Fruit fly (Drosophila melanogaster) whole organism, pupa: ENCODE results near the gene eIF3l.

Experiments used
- CG12605 ChIP-seq: fragments of 200-800 bp; sonication (Bioruptor generic); IDR thresholded peaks from 2 replicates; pipeline ENCODE4 v1.3.6; 2022; ENCODE audit warnings: missing biosample characterization, missing genetic modification characterization
- CG13204 ChIP-seq: fragments of 200-800 bp; sonication (Bioruptor generic); optimal IDR thresholded peaks from 2 replicates; lab custom pipeline; 2018; ENCODE audit warnings: missing biosample characterization, mild to moderate bottlenecking, missing genetic modification characterization, moderate library complexity
- CG14655 ChIP-seq: fragments of 200-800 bp; sonication (Bioruptor generic); optimal IDR thresholded peaks from 3 replicates; lab custom pipeline; 2017; ENCODE audit warnings: mild to moderate bottlenecking, missing biosample characterization, missing genetic modification reagents, missing genetic modification characterization
- CG17806 ChIP-seq: fragments of 200-800 bp; sonication (Bioruptor generic); optimal IDR thresholded peaks from 2 replicates; lab custom pipeline; 2018; ENCODE audit warnings: missing biosample characterization, mild to moderate bottlenecking, missing genetic modification characterization, moderate library complexity
- CG34367 ChIP-seq: fragments of 200-800 bp; sonication (Bioruptor generic); optimal IDR thresholded peaks from 2 replicates; lab custom pipeline; 2018; ENCODE audit warnings: missing biosample characterization, mild to moderate bottlenecking, missing genetic modification characterization
- CG8301 ChIP-seq: fragments of 200-800 bp; sonication (Bioruptor generic); optimal IDR thresholded peaks from 2 replicates; lab custom pipeline; 2018; ENCODE audit warnings: missing biosample characterization, mild to moderate bottlenecking, missing genetic modification characterization
- CG9948 ChIP-seq: fragments of 200-800 bp; sonication (Bioruptor generic); optimal IDR thresholded peaks from 2 replicates; lab custom pipeline; 2018; ENCODE audit warnings: missing biosample characterization, mild to moderate bottlenecking, missing genetic modification characterization, moderate library complexity
- EcR ChIP-seq: fragments of 200-800 bp; sonication (Bioruptor generic); optimal IDR thresholded peaks from 3 replicates; lab custom pipeline; 2019; ENCODE audit warnings: missing biosample characterization, missing genetic modification characterization, mild to moderate bottlenecking, moderate library complexity, missing genetic modification reagents
- Ets98B ChIP-seq: fragments of 200-800 bp; sonication (Bioruptor generic); IDR thresholded peaks from 2 replicates; pipeline ENCODE4 v1.3.6; 2022; ENCODE audit warnings: missing biosample characterization, missing genetic modification characterization
- Pif1A ChIP-seq: fragments of 200-800 bp; sonication (Bioruptor generic); optimal IDR thresholded peaks from 3 replicates; lab custom pipeline; 2016; ENCODE audit warnings: missing biosample characterization, missing genetic modification characterization
- Pif1B ChIP-seq: fragments of 200-800 bp; sonication (Bioruptor generic); optimal IDR thresholded peaks from 3 replicates; lab custom pipeline; 2016; ENCODE audit warnings: missing biosample characterization, missing genetic modification characterization
- fd96Ca ChIP-seq: fragments of 200-800 bp; sonication (Bioruptor generic); IDR thresholded peaks from 3 replicates; pipeline ENCODE4 v1.3.6; 2022; ENCODE audit warnings: missing biosample characterization, missing genetic modification characterization
- rn ChIP-seq: fragments of 200-800 bp; sonication (Bioruptor generic); IDR thresholded peaks from 2 replicates; pipeline ENCODE4 v1.3.6; 2022; ENCODE audit warnings: missing biosample characterization, missing genetic modification characterization

- TF ChIP-seq Pif1A (GFP tag; lab: Kevin White, UChicago), result no peak
- no peak for TF ChIP-seq EcR
- no peak for TF ChIP-seq Ets98B (GFP tag; lab: Robert Waterston, UW)
- TF ChIP-seq CG17806 (tag; lab: Kevin White, UChicago), result no peak
- TF ChIP-seq CG34367 (tag; lab: Kevin White, UChicago), result no peak
- TF ChIP-seq CG14655 (GFP tag; lab: Kevin White, UChicago), result no peak
- no peak for TF ChIP-seq CG9948 (tag; lab: Kevin White, UChicago)
- no peak for TF ChIP-seq rn (GFP tag; lab: Robert Waterston, UW)
- TF ChIP-seq CG12605, result no peak
- TF ChIP-seq fd96Ca (GFP tag; lab: Robert Waterston, UW), result no peak
- TF ChIP-seq CG13204 (GFP tag; lab: Kevin White, UChicago), result no peak
- no peak for TF ChIP-seq Pif1B (GFP tag; lab: Kevin White, UChicago)
- TF ChIP-seq CG8301, result no peak
Observed at dm6 chr3L:12145709-12146694, at the start of gene eIF3l, which contains the start of gene Nrx-IV.
